Fruit fly (Drosophila melanogaster) whole organism, adult: ENCODE results near the gene CG4629.

Source experiments
- CG11617 ChIP-seq: fragments of 200-800 bp; sonication (Bioruptor generic); optimal IDR thresholded peaks from 2 replicates; lab custom pipeline; 2017; ENCODE audit warnings: mild to moderate bottlenecking, missing biosample characterization, missing genetic modification reagents, missing genetic modification characterization
- CG1620 ChIP-seq: fragments of 200-800 bp; sonication (Bioruptor generic); optimal IDR thresholded peaks from 2 replicates; lab custom pipeline; 2016; ENCODE audit warnings: missing biosample characterization, missing genetic modification characterization
- CG7045 ChIP-seq: fragments of 200-800 bp; sonication (Bioruptor generic); optimal IDR thresholded peaks from 2 replicates; lab custom pipeline; 2017; ENCODE audit warnings: missing biosample characterization, mild to moderate bottlenecking, missing genetic modification characterization
- Hr96 ChIP-seq: fragments of 200-800 bp; sonication (Bioruptor generic); optimal IDR thresholded peaks from 2 replicates; lab custom pipeline; 2016; ENCODE audit warnings: missing biosample characterization, missing genetic modification characterization

DNA sequence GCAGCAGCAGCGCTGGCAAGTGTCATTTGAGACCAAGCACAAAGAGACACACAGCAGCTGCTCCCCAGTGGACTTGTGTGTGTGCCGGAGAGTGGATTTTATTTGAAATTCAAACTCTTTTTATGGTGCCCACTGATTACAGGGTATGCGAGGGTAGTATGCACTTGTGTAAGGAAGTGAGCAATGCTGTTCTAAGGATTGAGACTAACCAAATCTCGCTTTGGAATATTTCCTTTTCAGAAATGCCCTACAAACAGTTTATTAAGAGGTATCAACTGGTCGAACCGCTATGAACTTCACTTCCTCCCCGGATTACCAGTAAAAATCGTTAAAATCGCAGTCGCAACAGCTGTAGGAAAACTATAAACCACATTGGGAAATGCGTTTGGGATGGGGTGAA, 26.6 kb downstream of the CG4629 start:
- TF ChIP-seq CG1620 (GFP tag; lab: Kevin White, UChicago) (no peak), Hr96 (no peak), CG11617 (GFP tag; lab: Kevin White, UChicago) (no peak), CG7045 (GFP tag; lab: Kevin White, UChicago) (no peak)
